Fruit fly (Drosophila melanogaster) whole organism, prepupa: Measurements from ENCODE around the gene RapGAP1.

Experiments
- Blimp-1 ChIP-seq: fragments of 200-800 bp; sonication (Bioruptor generic); optimal IDR thresholded peaks from 3 replicates; lab custom pipeline; 2017; ENCODE audit warnings: missing biosample characterization, missing genetic modification characterization, mild to moderate bottlenecking, moderate library complexity, missing genetic modification reagents
- CG10631 ChIP-seq: fragments of 200-800 bp; sonication (Bioruptor generic); optimal IDR thresholded peaks from 2 replicates; lab custom pipeline; 2016; ENCODE audit warnings: missing biosample characterization, missing genetic modification characterization
- CG16779 ChIP-seq: fragments of 200-800 bp; sonication (Bioruptor generic); optimal IDR thresholded peaks from 3 replicates; lab custom pipeline; 2017; ENCODE audit warnings: missing biosample characterization, mild to moderate bottlenecking, missing genetic modification characterization
- CG3919 ChIP-seq: fragments of 200-800 bp; sonication (Bioruptor generic); optimal IDR thresholded peaks from 3 replicates; lab custom pipeline; 2016; ENCODE audit warnings: missing biosample characterization, missing genetic modification characterization
- CG8119 ChIP-seq: fragments of 200-800 bp; sonication (Bioruptor generic); IDR thresholded peaks from 3 replicates; pipeline ENCODE4 v1.3.6; 2022; ENCODE audit warnings: missing biosample characterization, missing genetic modification characterization
- CG8632 ChIP-seq: fragments of 200-800 bp; sonication (Bioruptor generic); optimal IDR thresholded peaks from 3 replicates; lab custom pipeline; 2016; ENCODE audit warnings: missing biosample characterization, missing genetic modification characterization
- Eip78C ChIP-seq: fragments of 200-800 bp; sonication (Bioruptor generic); peaks from one replicate; lab custom pipeline; 2016; ENCODE audit warnings: missing biosample characterization, missing genetic modification characterization
- Gug ChIP-seq: fragments of 200-800 bp; sonication (Bioruptor generic); IDR thresholded peaks from 2 replicates; pipeline ENCODE4 v1.3.6; 2022; ENCODE audit warnings: missing biosample characterization, missing genetic modification characterization
- Sox14 ChIP-seq: fragments of 200-800 bp; sonication (Bioruptor generic); optimal IDR thresholded peaks from 3 replicates; lab custom pipeline; 2016; ENCODE audit warnings: missing biosample characterization, missing genetic modification characterization
- dsx ChIP-seq: fragments of 200-800 bp; optimal IDR thresholded peaks from 3 replicates; lab custom pipeline; 2019; ENCODE audit warnings: missing biosample characterization, mild to moderate bottlenecking, missing genetic modification characterization, moderate library complexity; ENCODE audit not compliant: poor library complexity, severe bottlenecking
- eg ChIP-seq: fragments of 200-800 bp; sonication (Bioruptor generic); IDR thresholded peaks from 3 replicates; pipeline ENCODE4 v1.3.6; 2022; ENCODE audit warnings: missing biosample characterization, missing genetic modification characterization

DNA sequence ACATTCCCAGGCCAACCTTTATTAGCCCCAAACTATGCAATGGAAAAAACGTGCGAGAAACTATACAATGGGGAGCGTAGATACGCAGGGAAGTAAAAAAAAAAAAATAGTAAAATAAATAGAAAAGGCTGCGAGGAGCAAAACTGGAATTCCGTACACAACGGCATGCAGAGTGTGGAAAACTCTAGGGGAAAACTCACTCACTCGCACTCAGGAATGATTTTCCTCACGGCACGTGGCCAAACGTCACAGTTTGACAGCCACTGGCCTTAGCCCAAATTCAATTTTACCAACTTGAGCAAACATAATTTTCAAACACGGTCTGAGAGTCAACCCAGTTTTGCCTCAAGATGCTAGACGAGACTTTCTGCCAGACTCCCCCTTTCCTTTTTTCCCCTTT is 44.8 kb downstream of the RapGAP1 start:
- no peak for TF ChIP-seq Blimp-1 (GFP tag; lab: Kevin White, UChicago)
- TF ChIP-seq Sox14 = no peak
- no peak for TF ChIP-seq CG8119 (GFP tag; lab: Robert Waterston, UW)
- TF ChIP-seq CG8632 (GFP tag; lab: Kevin White, UChicago) = no peak
- TF ChIP-seq Eip78C = no peak
- TF ChIP-seq CG10631 (GFP tag; lab: Kevin White, UChicago) = no peak
- TF ChIP-seq Gug (GFP tag; lab: Robert Waterston, UW) = no peak
- TF ChIP-seq eg (GFP tag; lab: Robert Waterston, UW) = 0 out of 3 replicates have a peak, but pooled peaks have one; percentile 22
- no peak for TF ChIP-seq dsx (GFP tag; lab: Kevin White, UChicago)
- TF ChIP-seq CG3919 (GFP tag; lab: Kevin White, UChicago) = no peak
- TF ChIP-seq CG16779 (tag; lab: Kevin White, UChicago) = no peak
